Worm (Caenorhabditis elegans): ENCODE measurements around the gene spr-3.

- TF ChIP-seq unc-62 (GFP tag; optimal IDR thresholded peaks at IDR 0.05), result no peak
- no peak for TF ChIP-seq snpc-4 (tag; optimal IDR thresholded peaks at IDR 0.05)
- TF ChIP-seq crh-2 (tag; optimal IDR thresholded peaks at IDR 0.05), result no peak
Measured at ce11 chrX:4554385-4554784, 40.5 kb downstream of the spr-3 start, which contains the start of gene ham-2.
